Fruit fly (Drosophila melanogaster) whole organism, embryonic: Measurements from ENCODE around the gene Fas2.

Experiments used
- Aef1 ChIP-seq: fragments of 200-800 bp; sonication (Bioruptor generic); IDR thresholded peaks from 3 replicates; pipeline ENCODE4 v1.3.6; 2022; ENCODE audit warnings: missing biosample characterization, missing genetic modification characterization
- Asciz ChIP-seq: fragments of 200-800 bp; sonication (Bioruptor generic); optimal IDR thresholded peaks from 2 replicates; lab custom pipeline; 2017; ENCODE audit warnings: missing biosample characterization, mild to moderate bottlenecking, missing genetic modification characterization, missing genetic modification reagents
- BEAF-32 ChIP-seq: fragments of 200-800 bp; sonication (Bioruptor generic); optimal IDR thresholded peaks from 3 replicates; lab custom pipeline; 2017; ENCODE audit warnings: missing biosample characterization, missing genetic modification characterization, mild to moderate bottlenecking, moderate library complexity, missing genetic modification reagents
- CG1024 ChIP-seq: fragments of 200-800 bp; sonication (Bioruptor generic); IDR thresholded peaks from 2 replicates; pipeline ENCODE4 v1.3.6; 2022; ENCODE audit warnings: missing biosample characterization, missing genetic modification characterization
- CG10274 ChIP-seq: fragments of 200-800 bp; sonication (Bioruptor generic); optimal IDR thresholded peaks from 3 replicates; lab custom pipeline; 2017; ENCODE audit warnings: missing biosample characterization, mild to moderate bottlenecking, missing genetic modification characterization
- CG11723 ChIP-seq: fragments of 200-800 bp; sonication (Bioruptor generic); optimal IDR thresholded peaks from 2 replicates; lab custom pipeline; 2017; ENCODE audit warnings: missing biosample characterization, mild to moderate bottlenecking, missing genetic modification characterization
- CG12299 ChIP-seq: fragments of 200-800 bp; sonication (Bioruptor generic); optimal IDR thresholded peaks from 2 replicates; lab custom pipeline; 2018; ENCODE audit warnings: missing biosample characterization, mild to moderate bottlenecking, missing genetic modification characterization
- CG1529 ChIP-seq: fragments of 200-800 bp; sonication (Bioruptor generic); optimal IDR thresholded peaks from 3 replicates; lab custom pipeline; 2018; ENCODE audit warnings: missing biosample characterization, missing genetic modification characterization
- CG2875 ChIP-seq: fragments of 200-800 bp; sonication (Bioruptor generic); optimal IDR thresholded peaks from 2 replicates; lab custom pipeline; 2017; ENCODE audit warnings: missing biosample characterization, mild to moderate bottlenecking, missing genetic modification characterization, missing genetic modification reagents
- CG31224 ChIP-seq: fragments of 200-800 bp; sonication (Bioruptor generic); IDR thresholded peaks from 2 replicates; pipeline ENCODE4 v1.3.6; 2022; ENCODE audit warnings: missing biosample characterization, missing genetic modification characterization
- CG31365 ChIP-seq: fragments of 200-800 bp; sonication (Bioruptor generic); optimal IDR thresholded peaks from 2 replicates; lab custom pipeline; 2018; ENCODE audit warnings: missing biosample characterization, mild to moderate bottlenecking, missing genetic modification characterization
- CG5245 ChIP-seq: fragments of 200-800 bp; sonication (Bioruptor generic); optimal IDR thresholded peaks from 3 replicates; lab custom pipeline; 2016; ENCODE audit warnings: missing biosample characterization, missing genetic modification characterization
- CG7271 ChIP-seq: fragments of 200-800 bp; sonication (Bioruptor generic); optimal IDR thresholded peaks from 2 replicates; lab custom pipeline; 2018; ENCODE audit warnings: missing biosample characterization, mild to moderate bottlenecking, missing genetic modification characterization, moderate library complexity
- CG7987 ChIP-seq: fragments of 200-800 bp; sonication (Bioruptor generic); optimal IDR thresholded peaks from 2 replicates; lab custom pipeline; 2018; ENCODE audit warnings: missing biosample characterization, mild to moderate bottlenecking, missing genetic modification characterization, moderate library complexity
- CG8478 ChIP-seq: fragments of >200 bp; optimal IDR thresholded peaks from 2 replicates; lab custom pipeline; 2018
- CTCF ChIP-seq: fragments of 200-800 bp; sonication (Bioruptor generic); optimal IDR thresholded peaks from 2 replicates; lab custom pipeline; 2017; ENCODE audit warnings: missing biosample characterization, mild to moderate bottlenecking, missing genetic modification characterization, moderate library complexity
- D ChIP-seq, 2 experiments: fragments of 200-800 bp in 1 of 2; fragments of >200 bp in 1 of 2; sonication (Bioruptor generic) in 1 of 2; optimal IDR thresholded peaks; 2 replicates in 1 of 2; 3 replicates in 1 of 2; lab custom pipeline; 2017; ENCODE audit warnings: mild to moderate bottlenecking in 1 of 2, missing biosample characterization in 1 of 2, missing genetic modification characterization in 1 of 2, missing genetic modification reagents in 1 of 2
- Dad ChIP-seq: fragments of 200-800 bp; sonication (Bioruptor generic); optimal IDR thresholded peaks from 3 replicates; lab custom pipeline; 2016; ENCODE audit warnings: missing biosample characterization, missing genetic modification characterization
- Dfd ChIP-seq, 2 experiments: fragments of >200 bp; optimal IDR thresholded peaks; 2 replicates each; lab custom pipeline; 2017; ENCODE audit warnings: missing biosample characterization in 2 of 2, missing genetic modification characterization in 2 of 2
- Dip3 ChIP-seq: fragments of 200-800 bp; sonication (Bioruptor generic); optimal IDR thresholded peaks from 3 replicates; lab custom pipeline; 2016; ENCODE audit warnings: missing biosample characterization, missing genetic modification characterization
- E2f1 ChIP-seq: fragments of 200-800 bp; sonication (Bioruptor generic); IDR thresholded peaks from 2 replicates; pipeline ENCODE4 v1.3.6; 2022; ENCODE audit warnings: missing biosample characterization, missing genetic modification characterization
- Fer1 ChIP-seq: fragments of 200-800 bp; sonication (Bioruptor generic); optimal IDR thresholded peaks from 2 replicates; lab custom pipeline; 2017; ENCODE audit warnings: missing biosample characterization, mild to moderate bottlenecking, missing genetic modification characterization
- H15 ChIP-seq: fragments of 200-800 bp; sonication (Bioruptor generic); IDR thresholded peaks from 3 replicates; pipeline ENCODE4 v1.3.6; 2022; ENCODE audit warnings: missing biosample characterization, missing genetic modification characterization
- MESR4 ChIP-seq: fragments of 200-800 bp; sonication (Bioruptor generic); optimal IDR thresholded peaks from 2 replicates; lab custom pipeline; 2018; ENCODE audit warnings: missing biosample characterization, mild to moderate bottlenecking, missing genetic modification characterization, moderate library complexity
- Med ChIP-seq: fragments of 200-800 bp; sonication (Bioruptor generic); peaks from one replicate; lab custom pipeline; 2016; ENCODE audit warnings: missing biosample characterization, missing genetic modification characterization, mild to moderate bottlenecking, inconsistent platforms, moderate library complexity
- NC2α ChIP-seq: fragments of 200-800 bp; sonication (Bioruptor generic); optimal IDR thresholded peaks from 2 replicates; lab custom pipeline; 2016; ENCODE audit warnings: missing biosample characterization, missing genetic modification characterization
- Nf-YC ChIP-seq: fragments of 200-800 bp; optimal IDR thresholded peaks from 3 replicates; lab custom pipeline; 2019; ENCODE audit warnings: missing biosample characterization, mild to moderate bottlenecking, missing genetic modification characterization, moderate library complexity
- Trl ChIP-seq, 3 experiments: fragments of >200 bp in 2 of 3; fragments of 200-800 bp in 1 of 3; sonication (Bioruptor generic) in 1 of 3; optimal IDR thresholded peaks; 2 replicates in 1 of 3; 3 replicates in 2 of 3; lab custom pipeline; 2016 to 2017; ENCODE audit warnings: missing biosample characterization in 1 of 3, missing genetic modification characterization in 1 of 3
- ara ChIP-seq: fragments of 200-800 bp; sonication (Bioruptor generic); IDR thresholded peaks from 2 replicates; pipeline ENCODE4 v1.3.6; 2022; ENCODE audit warnings: missing biosample characterization, missing genetic modification characterization
- caup ChIP-seq: fragments of 200-800 bp; sonication (Bioruptor generic); optimal IDR thresholded peaks from 3 replicates; lab custom pipeline; 2017; ENCODE audit warnings: missing biosample characterization, mild to moderate bottlenecking, missing genetic modification characterization, moderate library complexity; ENCODE audit not compliant: severe bottlenecking
- corto ChIP-seq: fragments of 200-800 bp; sonication (Bioruptor generic); optimal IDR thresholded peaks from 2 replicates; lab custom pipeline; 2016; ENCODE audit warnings: missing biosample characterization, mild to moderate bottlenecking, missing genetic modification characterization, moderate library complexity
- crc ChIP-seq: fragments of 200-800 bp; sonication (Bioruptor generic); optimal IDR thresholded peaks from 2 replicates; lab custom pipeline; 2016; ENCODE audit warnings: missing biosample characterization, missing genetic modification characterization
- ewg ChIP-seq: fragments of 200-800 bp; sonication (Bioruptor generic); optimal IDR thresholded peaks from 3 replicates; lab custom pipeline; 2017; ENCODE audit warnings: mild to moderate bottlenecking, missing biosample characterization, missing genetic modification reagents, missing genetic modification characterization
- exex ChIP-seq: fragments of 200-800 bp; sonication (Bioruptor generic); optimal IDR thresholded peaks from 4 replicates; lab custom pipeline; 2018; ENCODE audit warnings: missing biosample characterization, mild to moderate bottlenecking, missing genetic modification characterization, moderate library complexity
- fd102C ChIP-seq: fragments of 200-800 bp; sonication (Bioruptor generic); optimal IDR thresholded peaks from 2 replicates; lab custom pipeline; 2018; ENCODE audit warnings: missing biosample characterization, mild to moderate bottlenecking, missing genetic modification characterization, moderate library complexity
- fd3F ChIP-seq: fragments of 200-800 bp; sonication (Bioruptor generic); optimal IDR thresholded peaks from 2 replicates; lab custom pipeline; 2018; ENCODE audit warnings: missing biosample characterization, mild to moderate bottlenecking, missing genetic modification characterization, moderate library complexity
- grn ChIP-seq: fragments of 200-800 bp; sonication (Bioruptor generic); optimal IDR thresholded peaks from 3 replicates; lab custom pipeline; 2017; ENCODE audit warnings: missing biosample characterization, missing genetic modification characterization
- hb ChIP-seq: fragments of 200-800 bp; sonication (Bioruptor generic); IDR thresholded peaks from 3 replicates; pipeline ENCODE4 v1.3.6; 2022; ENCODE audit warnings: missing biosample characterization, missing genetic modification characterization; ENCODE audit not compliant: partially characterized antibody
- lola ChIP-seq, 3 experiments: fragments of >200 bp in 2 of 3; fragments of 200-800 bp in 1 of 3; sonication (Bioruptor generic) in 1 of 3; optimal IDR thresholded peaks; 2 replicates each; lab custom pipeline; 2017 to 2019; ENCODE audit warnings: missing biosample characterization in 3 of 3, missing genetic modification characterization in 3 of 3, mild to moderate bottlenecking in 1 of 3, moderate library complexity in 1 of 3
- mam ChIP-seq: fragments of 200-800 bp; sonication (Bioruptor generic); optimal IDR thresholded peaks from 3 replicates; lab custom pipeline; 2016; ENCODE audit warnings: missing biosample characterization, missing genetic modification characterization
- mld ChIP-seq: fragments of 200-800 bp; sonication (Bioruptor generic); IDR thresholded peaks from 3 replicates; pipeline ENCODE4 v1.3.6; 2022; ENCODE audit warnings: missing biosample characterization, missing genetic modification characterization; ENCODE audit not compliant: partially characterized antibody
- org-1 ChIP-seq: fragments of 200-800 bp; sonication (Bioruptor generic); optimal IDR thresholded peaks from 2 replicates; lab custom pipeline; 2017; ENCODE audit warnings: missing biosample characterization, missing genetic modification characterization
- psq ChIP-seq: fragments of 200-800 bp; sonication (Bioruptor generic); optimal IDR thresholded peaks from 2 replicates; lab custom pipeline; 2017; ENCODE audit warnings: missing biosample characterization, missing genetic modification characterization
- ranshi ChIP-seq: fragments of 200-800 bp; sonication (Bioruptor generic); IDR thresholded peaks from 2 replicates; pipeline ENCODE4 v1.3.6; 2022; ENCODE audit warnings: missing biosample characterization, missing genetic modification characterization
- ro ChIP-seq: fragments of 200-800 bp; sonication (Bioruptor generic); IDR thresholded peaks from 2 replicates; pipeline ENCODE4 v1.3.6; 2022; ENCODE audit warnings: missing biosample characterization, missing genetic modification characterization
- run ChIP-seq: fragments of 200-800 bp; sonication (Bioruptor generic); optimal IDR thresholded peaks from 3 replicates; lab custom pipeline; 2018; ENCODE audit warnings: missing biosample characterization, mild to moderate bottlenecking, missing genetic modification characterization
- sens-2 ChIP-seq: fragments of 200-800 bp; sonication (Bioruptor generic); IDR thresholded peaks from 2 replicates; pipeline ENCODE4 v1.3.6; 2022; ENCODE audit warnings: missing biosample characterization, missing genetic modification characterization
- tx ChIP-seq: fragments of 200-800 bp; sonication (Bioruptor generic); optimal IDR thresholded peaks from 2 replicates; lab custom pipeline; 2016; ENCODE audit warnings: missing biosample characterization, missing genetic modification characterization
- usp ChIP-seq: fragments of >200 bp; optimal IDR thresholded peaks from 2 replicates; lab custom pipeline; 2017; ENCODE audit warnings: missing biosample characterization, missing genetic modification characterization
- wek ChIP-seq: fragments of 200-800 bp; sonication (Bioruptor generic); optimal IDR thresholded peaks from 3 replicates; lab custom pipeline; 2018; ENCODE audit warnings: missing biosample characterization, mild to moderate bottlenecking, missing genetic modification characterization, moderate library complexity

Gene Fas2

dm6 chrX:4105830-4106233 is 100.1 kb downstream of the Fas2 start, which contains the start of gene cib (continued):
- TF ChIP-seq CG31365 (tag; lab: Kevin White, UChicago) (peak; percentile 11), CG10274 (GFP tag; lab: Kevin White, UChicago) (no peak), caup (GFP tag; lab: Kevin White, UChicago) (peak; percentile 64), lola (GFP tag; optimal IDR thresholded peaks at IDR 0.05; lab: Kevin White, UChicago) (no peak), psq (GFP tag; lab: Kevin White, UChicago) (no peak), CG7987 (GFP tag; lab: Kevin White, UChicago) (peak; percentile 47), CG5245 (GFP tag; lab: Kevin White, UChicago) (no peak), exex (tag; lab: Kevin White, UChicago) (no peak), CG12299 (tag; lab: Kevin White, UChicago) (peak; percentile 28), fd3F (no peak), CTCF (peak; percentile 81), Dip3 (GFP tag; lab: Kevin White, UChicago) (no peak), run (tag; lab: Kevin White, UChicago) (no peak), wek (GFP tag; lab: Kevin White, UChicago) (peak; percentile 5), mld (GFP tag; lab: Robert Waterston, UW) (peak; percentile 84; the same call in 2 of the 3 replicates), sens-2 (GFP tag; lab: Robert Waterston, UW) (no peak), CG1529 (GFP tag; lab: Kevin White, UChicago) (no peak), NC2α (peak; percentile 67), hb (0 out of 3 replicates have a peak, but pooled peaks have one; percentile 52), Asciz (GFP tag; lab: Kevin White, UChicago) (no peak), ara (GFP tag; lab: Robert Waterston, UW) (peak; percentile 36; the same call in 1 of the 2 replicates), Trl (optimal IDR thresholded peaks at IDR 0.05; lab: Kevin White, UChicago) (no peak), Trl (GFP tag; optimal IDR thresholded peaks at IDR 0.05; lab: Kevin White, UChicago) (peak; percentile 47), ro (GFP tag; lab: Robert Waterston, UW) (no peak), CG8478 (lab: Kevin White, UChicago) (peak; percentile 19), D (optimal IDR thresholded peaks at IDR 0.05; lab: Kevin White, UChicago) (no peak), D (GFP tag; optimal IDR thresholded peaks at IDR 0.05; lab: Kevin White, UChicago) (no peak), ranshi (GFP tag; lab: Robert Waterston, UW) (peak; percentile 47; the same call in 1 of the 2 replicates), CG1024 (no peak), crc (GFP tag; lab: Kevin White, UChicago) (no peak), Dad (GFP tag; lab: Kevin White, UChicago) (peak; percentile 53), BEAF-32 (GFP tag; lab: Kevin White, UChicago) (peak; percentile 87), Dfd (GFP tag; optimal IDR thresholded peaks at IDR 0.05; lab: Kevin White, UChicago) (no peak), MESR4 (GFP tag; lab: Kevin White, UChicago) (peak; percentile 66), usp (no peak), org-1 (GFP tag; lab: Kevin White, UChicago) (no peak), CG31224 (GFP tag; lab: Robert Waterston, UW) (no peak), CG7271 (tag; lab: Kevin White, UChicago) (no peak), corto (GFP tag; lab: Kevin White, UChicago) (no peak), Nf-YC (peak; percentile 49), grn (GFP tag; lab: Kevin White, UChicago) (no peak), mam (peak; percentile 8), Fer1 (GFP tag; lab: Kevin White, UChicago) (peak; percentile 29), Aef1 (GFP tag; lab: Robert Waterston, UW) (no peak), E2f1 (GFP tag; lab: Robert Waterston, UW) (no peak), CG11723 (GFP tag; lab: Kevin White, UChicago) (no peak), CG2875 (GFP tag; lab: Kevin White, UChicago) (peak; percentile 22), H15 (no peak), ewg (GFP tag; lab: Kevin White, UChicago) (no peak), fd102C (no peak), tx (GFP tag; lab: Kevin White, UChicago) (peak; percentile 28), Med (GFP tag; lab: Kevin White, UChicago) (peak; percentile 87)
